Fruit fly (Drosophila melanogaster): ENCODE results near the gene Gr64e.

The Gr64e gene

DNA sequence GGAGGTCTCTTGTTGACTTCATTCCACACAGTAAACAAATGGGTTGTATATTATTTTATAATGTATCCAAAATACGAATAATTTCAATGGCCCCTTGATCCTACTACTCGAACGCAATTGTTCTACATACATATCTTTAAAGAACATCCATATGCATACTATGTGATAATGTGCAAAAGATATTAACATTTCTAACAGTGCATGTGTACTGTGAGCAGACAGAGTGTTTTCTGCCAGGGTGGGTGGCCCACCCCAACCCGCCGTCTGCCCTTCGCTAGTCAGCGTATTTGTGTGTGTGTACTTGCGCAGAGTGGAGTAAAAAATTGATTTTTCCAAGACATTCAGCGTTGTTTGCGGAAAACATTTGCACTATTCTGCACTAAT lies 39.0 kb downstream of the Gr64e start (continued):
- TF ChIP-seq CG10209 (GFP tag; optimal IDR thresholded peaks at IDR 0.05) (no peak), Max (GFP tag; optimal IDR thresholded peaks at IDR 0.05) (no peak), CG10959 (GFP tag; IDR thresholded peaks at IDR 0.05) (peak; percentile 43; the same call in 1 of the 2 replicates), Hr51 (GFP tag; optimal IDR thresholded peaks at IDR 0.05) (peak in 1 of 2 experiments; percentile 56), CG11398 (GFP tag; optimal IDR thresholded peaks at IDR 0.05) (no peak), E2f2 (GFP tag; IDR thresholded peaks at IDR 0.05) (no peak), so (GFP tag; IDR thresholded peaks at IDR 0.05) (peak; percentile 8; the same call in 1 of the 3 replicates), NK7.1 (GFP tag; optimal IDR thresholded peaks at IDR 0.05) (no peak), CrebB (tag; optimal IDR thresholded peaks at IDR 0.05) (no peak), esg (GFP tag; conservative IDR thresholded peaks at IDR 0.05) (peak; percentile 81), CG10366 (GFP tag; IDR thresholded peaks at IDR 0.05) (peak; percentile 75), dpn (GFP tag; optimal IDR thresholded peaks at IDR 0.05) (peak in 1 of 2 experiments; percentile 50), CG10979 (tag; optimal IDR thresholded peaks at IDR 0.05) (peak; percentile 29), tin (GFP tag; optimal IDR thresholded peaks at IDR 0.05) (peak; percentile 48), CG1529 (GFP tag; optimal IDR thresholded peaks at IDR 0.05) (no peak), phol (tag; optimal IDR thresholded peaks at IDR 0.05) (peak; percentile 31), CG6689 (GFP tag; IDR thresholded peaks at IDR 0.05) (peak; percentile 70), CG2889 (GFP tag; IDR thresholded peaks at IDR 0.05) (peak; percentile 31; the same call in 1 of the 3 replicates), wdn (GFP tag; IDR thresholded peaks at IDR 0.05) (no peak), CG17359 (tag; optimal IDR thresholded peaks at IDR 0.05) (peak; percentile 75), ATbp (GFP tag; optimal IDR thresholded peaks at IDR 0.05) (peak; percentile 76), Neu2 (GFP tag; optimal IDR thresholded peaks at IDR 0.05; ENCODE audit: borderline replicate concordance) (no peak), CG12659 (GFP tag; optimal IDR thresholded peaks at IDR 0.05) (no peak), Ravus (GFP tag; IDR thresholded peaks at IDR 0.05) (peak; percentile 57), CG6175 (GFP tag; IDR thresholded peaks at IDR 0.05) (no peak), NfI (GFP tag; optimal IDR thresholded peaks at IDR 0.05) (peak; percentile 75), Oaz (GFP tag; IDR thresholded peaks at IDR 0.05) (no peak), gce (GFP tag; IDR thresholded peaks at IDR 0.05) (peak; percentile 53; the same call in 1 of the 3 replicates), CG13287 (GFP tag; IDR thresholded peaks at IDR 0.05; ENCODE audit: partially characterized antibody) (no peak), ro (GFP tag; IDR thresholded peaks at IDR 0.05) (peak; percentile 28; the same call in 1 of the 2 replicates), Doc3 (GFP tag; IDR thresholded peaks at IDR 0.05; ENCODE audit: partially characterized antibody) (no peak), CG2875 (GFP tag; optimal IDR thresholded peaks at IDR 0.05) (no peak), Awh (GFP tag; IDR thresholded peaks at IDR 0.05) (peak; percentile 68), onecut (GFP tag; IDR thresholded peaks at IDR 0.05) (peak; percentile 97), CG7745 (tag; optimal IDR thresholded peaks at IDR 0.05) (no peak), gsb (GFP tag; IDR thresholded peaks at IDR 0.05) (no peak), Eip74EF (GFP tag; optimal IDR thresholded peaks at IDR 0.05) (no peak), Spps (tag; optimal IDR thresholded peaks at IDR 0.05) (peak; percentile 4), sd (tag; optimal IDR thresholded peaks at IDR 0.05) (no peak), gcm (GFP tag; optimal IDR thresholded peaks at IDR 0.05) (no peak), CG1832 (GFP tag; optimal IDR thresholded peaks at IDR 0.05) (no peak), wek (GFP tag; optimal IDR thresholded peaks at IDR 0.05) (no peak), yki (optimal IDR thresholded peaks at IDR 0.05) (no peak), CG1603 (tag; optimal IDR thresholded peaks at IDR 0.05) (peak; percentile 90), slbo (GFP tag; IDR thresholded peaks at IDR 0.05) (peak; percentile 88), Ada2b (GFP tag; IDR thresholded peaks at IDR 0.05) (peak; percentile 83), cad (GFP tag; optimal IDR thresholded peaks at IDR 0.05) (no peak), CG8290 (GFP tag; optimal IDR thresholded peaks at IDR 0.05) (no peak), CG8290 (tag; optimal IDR thresholded peaks at IDR 0.05) (peak in 1 of 2 experiments; percentile 95), Ptx1 (GFP tag; IDR thresholded peaks at IDR 0.05) (peak; percentile 78), CG5953 (GFP tag; IDR thresholded peaks at IDR 0.05) (peak; percentile 72; the same call in 1 of the 2 replicates)

Measured in whole organism, embryonic.